Fruit fly (Drosophila melanogaster) whole organism, embryonic: ENCODE data around the gene CG15201.

Source experiments
- Abd-B ChIP-seq: fragments of 200-800 bp; sonication (Bioruptor generic); optimal IDR thresholded peaks from 2 replicates; lab custom pipeline; 2018; ENCODE audit warnings: missing biosample characterization, mild to moderate bottlenecking, missing genetic modification characterization, moderate library complexity
- CG1024 ChIP-seq: fragments of 200-800 bp; sonication (Bioruptor generic); IDR thresholded peaks from 2 replicates; pipeline ENCODE4 v1.3.6; 2022; ENCODE audit warnings: missing biosample characterization, missing genetic modification characterization
- CG10366 ChIP-seq: fragments of 200-800 bp; sonication (Bioruptor generic); IDR thresholded peaks from 2 replicates; pipeline ENCODE4 v1.3.6; 2022; ENCODE audit warnings: missing biosample characterization, missing genetic modification characterization
- CG10431 ChIP-seq: fragments of 200-800 bp; sonication (Bioruptor generic); optimal IDR thresholded peaks from 3 replicates; lab custom pipeline; 2018; ENCODE audit warnings: missing biosample characterization, mild to moderate bottlenecking, missing genetic modification characterization
- CG11723 ChIP-seq: fragments of 200-800 bp; sonication (Bioruptor generic); optimal IDR thresholded peaks from 2 replicates; lab custom pipeline; 2017; ENCODE audit warnings: missing biosample characterization, mild to moderate bottlenecking, missing genetic modification characterization
- CG14965 ChIP-seq: fragments of 200-800 bp; sonication (Bioruptor generic); optimal IDR thresholded peaks from 2 replicates; lab custom pipeline; 2016; ENCODE audit warnings: missing biosample characterization, missing genetic modification characterization, borderline replicate concordance
- CG15479 ChIP-seq: fragments of 200-800 bp; sonication (Bioruptor generic); optimal IDR thresholded peaks from 3 replicates; lab custom pipeline; 2019; ENCODE audit warnings: missing biosample characterization, mild to moderate bottlenecking, missing genetic modification characterization, moderate library complexity
- CG17802 ChIP-seq: fragments of 200-800 bp; sonication (Bioruptor generic); optimal IDR thresholded peaks from 2 replicates; lab custom pipeline; 2018; ENCODE audit warnings: missing biosample characterization, mild to moderate bottlenecking, missing genetic modification characterization, moderate library complexity
- CG2129 ChIP-seq: fragments of 200-800 bp; sonication (Bioruptor generic); IDR thresholded peaks from 2 replicates; pipeline ENCODE4 v1.3.6; 2022; ENCODE audit warnings: missing biosample characterization, missing genetic modification characterization; ENCODE audit not compliant: partially characterized antibody
- CG30431 ChIP-seq: fragments of 200-800 bp; sonication (Bioruptor generic); optimal IDR thresholded peaks from 2 replicates; lab custom pipeline; 2017; ENCODE audit warnings: missing biosample characterization, missing genetic modification characterization
- CG3065 ChIP-seq: fragments of 200-800 bp; sonication (Bioruptor generic); optimal IDR thresholded peaks from 2 replicates; lab custom pipeline; 2016; ENCODE audit warnings: missing biosample characterization, missing genetic modification characterization
- CG31388 ChIP-seq: fragments of 200-800 bp; sonication (Bioruptor generic); optimal IDR thresholded peaks from 2 replicates; lab custom pipeline; 2016; ENCODE audit warnings: missing biosample characterization, missing genetic modification characterization
- CG31441 ChIP-seq: fragments of 200-800 bp; sonication (Bioruptor generic); IDR thresholded peaks from 2 replicates; pipeline ENCODE4 v1.3.6; 2022; ENCODE audit warnings: missing biosample characterization, missing genetic modification characterization
- CG6254 ChIP-seq: fragments of 200-800 bp; sonication (Bioruptor generic); optimal IDR thresholded peaks from 3 replicates; lab custom pipeline; 2017; ENCODE audit warnings: mild to moderate bottlenecking, missing biosample characterization, missing genetic modification reagents, missing genetic modification characterization
- CG6272 ChIP-seq: fragments of 200-800 bp; sonication (Bioruptor generic); IDR thresholded peaks from 2 replicates; pipeline ENCODE4 v1.3.6; 2022; ENCODE audit warnings: missing biosample characterization, missing genetic modification characterization
- CG8359 ChIP-seq: fragments of 200-800 bp; sonication (Bioruptor generic); optimal IDR thresholded peaks from 2 replicates; lab custom pipeline; 2017; ENCODE audit warnings: missing biosample characterization, mild to moderate bottlenecking, missing genetic modification characterization, borderline replicate concordance
- CG9437 ChIP-seq: fragments of 200-800 bp; sonication (Bioruptor generic); optimal IDR thresholded peaks from 2 replicates; lab custom pipeline; 2018; ENCODE audit warnings: missing biosample characterization, mild to moderate bottlenecking, missing genetic modification characterization
- CG9609 ChIP-seq: fragments of 200-800 bp; sonication (Bioruptor generic); optimal IDR thresholded peaks from 3 replicates; lab custom pipeline; 2016; ENCODE audit warnings: missing biosample characterization, missing genetic modification characterization
- CG9727 ChIP-seq: fragments of 200-800 bp; sonication (Bioruptor generic); optimal IDR thresholded peaks from 3 replicates; lab custom pipeline; 2017; ENCODE audit warnings: missing biosample characterization, mild to moderate bottlenecking, missing genetic modification characterization
- CG9932 ChIP-seq: fragments of 200-800 bp; sonication (Bioruptor generic); IDR thresholded peaks from 2 replicates; pipeline ENCODE4 v1.3.6; 2022; ENCODE audit warnings: missing biosample characterization, missing genetic modification characterization
- CkIIα-i1 ChIP-seq: fragments of 200-800 bp; sonication (Bioruptor generic); IDR thresholded peaks from 2 replicates; pipeline ENCODE4 v1.3.6; 2022; ENCODE audit warnings: missing biosample characterization, missing genetic modification characterization
- Doc2 ChIP-seq: fragments of 200-800 bp; sonication (Bioruptor generic); IDR thresholded peaks from 2 replicates; pipeline ENCODE4 v1.3.6; 2022; ENCODE audit warnings: missing biosample characterization, missing genetic modification characterization
- Fer3 ChIP-seq: fragments of 200-800 bp; sonication (Bioruptor generic); optimal IDR thresholded peaks from 2 replicates; lab custom pipeline; 2018; ENCODE audit warnings: missing biosample characterization, mild to moderate bottlenecking, missing genetic modification characterization, moderate library complexity
- Hmr ChIP-seq: fragments of 200-800 bp; sonication (Bioruptor generic); optimal IDR thresholded peaks from 3 replicates; lab custom pipeline; 2017; ENCODE audit warnings: mild to moderate bottlenecking, missing biosample characterization, missing genetic modification reagents, missing genetic modification characterization
- Lhr ChIP-seq: fragments of 200-800 bp; sonication (Bioruptor generic); optimal IDR thresholded peaks from 3 replicates; lab custom pipeline; 2017; ENCODE audit warnings: mild to moderate bottlenecking, missing biosample characterization, missing genetic modification reagents, missing genetic modification characterization
- MESR4 ChIP-seq: fragments of 200-800 bp; sonication (Bioruptor generic); optimal IDR thresholded peaks from 2 replicates; lab custom pipeline; 2018; ENCODE audit warnings: missing biosample characterization, mild to moderate bottlenecking, missing genetic modification characterization, moderate library complexity
- Oaz ChIP-seq: fragments of 200-800 bp; sonication (Bioruptor generic); IDR thresholded peaks from 2 replicates; pipeline ENCODE4 v1.3.6; 2022; ENCODE audit warnings: missing biosample characterization, missing genetic modification characterization
- Taf1 ChIP-seq: fragments of 200-800 bp; sonication (Bioruptor generic); IDR thresholded peaks from 2 replicates; pipeline ENCODE4 v1.3.6; 2022; ENCODE audit warnings: missing biosample characterization, missing genetic modification characterization
- abd-A ChIP-seq: fragments of 200-800 bp; sonication (Bioruptor generic); optimal IDR thresholded peaks from 3 replicates; lab custom pipeline; 2019; ENCODE audit warnings: missing biosample characterization, mild to moderate bottlenecking, missing genetic modification characterization, moderate library complexity
- amos ChIP-seq: fragments of 200-800 bp; sonication (Bioruptor generic); IDR thresholded peaks from 2 replicates; pipeline ENCODE4 v1.3.6; 2022; ENCODE audit warnings: missing biosample characterization, missing genetic modification characterization; ENCODE audit not compliant: partially characterized antibody
- cad ChIP-seq: fragments of >200 bp; optimal IDR thresholded peaks from 2 replicates; lab custom pipeline; 2017; ENCODE audit warnings: missing biosample characterization, missing genetic modification characterization
- ci ChIP-seq: fragments of 200-800 bp; sonication (Bioruptor generic); IDR thresholded peaks from 3 replicates; pipeline ENCODE4 v1.3.6; 2022; ENCODE audit warnings: missing biosample characterization, missing genetic modification characterization
- croc ChIP-seq: fragments of 200-800 bp; sonication (Bioruptor generic); conservative IDR thresholded peaks from 3 replicates; pipeline ENCODE4 v1.3.6; 2022; ENCODE audit warnings: missing biosample characterization, missing genetic modification characterization
- da ChIP-seq: fragments of 200-800 bp; sonication (Bioruptor generic); optimal IDR thresholded peaks from 2 replicates; lab custom pipeline; 2016; ENCODE audit warnings: missing biosample characterization, missing genetic modification characterization
- ems ChIP-seq: fragments of 200-800 bp; sonication (Bioruptor generic); optimal IDR thresholded peaks from 3 replicates; lab custom pipeline; 2016; ENCODE audit warnings: missing biosample characterization, missing genetic modification characterization
- en ChIP-seq: fragments of 200-800 bp; sonication (Bioruptor generic); optimal IDR thresholded peaks from 2 replicates; lab custom pipeline; 2016; ENCODE audit warnings: missing biosample characterization, missing genetic modification characterization
- esg ChIP-seq: fragments of 200-800 bp; sonication (Bioruptor generic); conservative IDR thresholded peaks from 2 replicates; pipeline ENCODE4 v1.3.6; 2022; ENCODE audit warnings: missing biosample characterization, missing genetic modification characterization
- exex ChIP-seq: fragments of 200-800 bp; sonication (Bioruptor generic); optimal IDR thresholded peaks from 4 replicates; lab custom pipeline; 2018; ENCODE audit warnings: missing biosample characterization, mild to moderate bottlenecking, missing genetic modification characterization, moderate library complexity
- ftz-f1 ChIP-seq: fragments of 200-800 bp; sonication (Bioruptor generic); optimal IDR thresholded peaks from 2 replicates; lab custom pipeline; 2016; ENCODE audit warnings: missing biosample characterization, missing genetic modification characterization
- fu2 ChIP-seq: fragments of 200-800 bp; sonication (Bioruptor generic); optimal IDR thresholded peaks from 2 replicates; lab custom pipeline; 2016; ENCODE audit warnings: missing biosample characterization, missing genetic modification characterization
- gcm ChIP-seq: fragments of 200-800 bp; sonication (Bioruptor generic); optimal IDR thresholded peaks from 2 replicates; lab custom pipeline; 2019; ENCODE audit warnings: missing biosample characterization, mild to moderate bottlenecking, missing genetic modification characterization, moderate library complexity
- h ChIP-seq: fragments of >200 bp; optimal IDR thresholded peaks from 2 replicates; lab custom pipeline; 2017
- hb ChIP-seq: fragments of 200-800 bp; sonication (Bioruptor generic); IDR thresholded peaks from 3 replicates; pipeline ENCODE4 v1.3.6; 2022; ENCODE audit warnings: missing biosample characterization, missing genetic modification characterization; ENCODE audit not compliant: partially characterized antibody
- hth ChIP-seq: fragments of >200 bp; optimal IDR thresholded peaks from 2 replicates; lab custom pipeline; 2017; ENCODE audit warnings: inconsistent platforms
- kni ChIP-seq: fragments of 200-800 bp; sonication (Bioruptor generic); optimal IDR thresholded peaks from 3 replicates; lab custom pipeline; 2017; ENCODE audit warnings: mild to moderate bottlenecking, missing biosample characterization, missing genetic modification reagents, missing genetic modification characterization
- tgo ChIP-seq: fragments of 200-800 bp; sonication (Bioruptor generic); IDR thresholded peaks from 3 replicates; pipeline ENCODE4 v1.3.6; 2022; ENCODE audit warnings: missing biosample characterization, missing genetic modification characterization
- ttk ChIP-seq: fragments of 200-800 bp; sonication (Bioruptor generic); IDR thresholded peaks from 2 replicates; pipeline ENCODE4 v2.1.2; 2022; ENCODE audit warnings: missing biosample characterization, missing genetic modification characterization
- tup ChIP-seq: fragments of 200-800 bp; sonication (Bioruptor generic); optimal IDR thresholded peaks from 2 replicates; lab custom pipeline; 2016; ENCODE audit warnings: missing biosample characterization, mild to moderate bottlenecking, missing genetic modification characterization, moderate library complexity
- wek ChIP-seq: fragments of 200-800 bp; sonication (Bioruptor generic); optimal IDR thresholded peaks from 3 replicates; lab custom pipeline; 2018; ENCODE audit warnings: missing biosample characterization, mild to moderate bottlenecking, missing genetic modification characterization, moderate library complexity
- zf30C ChIP-seq: fragments of 200-800 bp; sonication (Bioruptor generic); optimal IDR thresholded peaks from 3 replicates; lab custom pipeline; 2018; ENCODE audit warnings: missing biosample characterization, mild to moderate bottlenecking, missing genetic modification characterization
- zfh1 ChIP-seq: fragments of 200-800 bp; sonication (Bioruptor generic); IDR thresholded peaks from 3 replicates; pipeline ENCODE4 v1.3.6; 2022; ENCODE audit warnings: missing biosample characterization, missing genetic modification characterization

The CG15201 gene

DNA sequence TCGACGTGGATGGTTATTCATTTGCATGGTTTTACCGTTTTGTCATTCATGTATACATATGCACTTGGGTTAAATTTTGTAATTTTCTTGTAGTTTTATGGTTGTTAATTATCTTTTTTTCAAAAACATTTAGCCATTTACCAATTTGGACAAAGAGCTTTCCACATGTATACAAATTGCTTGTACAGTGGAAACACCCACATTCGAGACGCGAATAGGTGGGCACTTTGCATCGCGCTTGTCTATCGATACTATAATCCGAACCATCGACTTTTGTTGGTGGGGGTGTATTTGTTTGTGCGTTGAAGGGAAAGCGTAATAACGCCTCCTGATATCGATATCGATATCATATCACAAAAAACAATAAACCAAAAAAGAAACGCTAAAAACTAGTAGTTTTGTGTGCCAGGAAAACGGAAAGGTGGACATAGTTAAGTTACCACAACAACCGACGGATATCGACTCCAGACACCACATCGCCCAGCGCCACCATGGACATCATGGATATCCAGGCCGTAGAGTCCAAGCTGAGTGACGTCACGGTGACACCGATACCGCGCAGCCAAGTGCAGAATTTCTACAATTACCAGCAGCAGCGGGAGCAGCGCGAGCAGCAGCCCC is 6.2 kb upstream of the CG15201 start, which contains the start of gene CDK2AP1 (continued):
- peak; percentile 88 for TF ChIP-seq MESR4 (GFP tag; lab: Kevin White, UChicago)
- TF ChIP-seq amos, result peak; percentile 80
- no peak for TF ChIP-seq ftz-f1 (GFP tag; lab: Kevin White, UChicago)
- no peak for TF ChIP-seq ci (GFP tag; lab: Robert Waterston, UW)
- no peak for TF ChIP-seq CG6254 (GFP tag; lab: Kevin White, UChicago)
- TF ChIP-seq CG17802, result peak; percentile 86
- no peak for TF ChIP-seq cad
- TF ChIP-seq Doc2 (GFP tag; lab: Robert Waterston, UW), result no peak
- no peak for TF ChIP-seq exex
- no peak for TF ChIP-seq CG10431 (GFP tag; lab: Kevin White, UChicago)
- TF ChIP-seq esg (GFP tag; lab: Robert Waterston, UW), result 0 out of 2 replicates have a peak, but pooled peaks have one; percentile 24
- peak; percentile 27; the same call in 1 of the 2 replicates for TF ChIP-seq CG2129 (GFP tag; lab: Robert Waterston, UW)
- peak; percentile 3 for TF ChIP-seq Lhr (GFP tag; lab: Kevin White, UChicago)
- TF ChIP-seq Oaz, result no peak
- TF ChIP-seq CG11723 (GFP tag; lab: Kevin White, UChicago), result no peak
- TF ChIP-seq CG1024, result peak; percentile 78
- TF ChIP-seq CG10366 (GFP tag; lab: Robert Waterston, UW), result no peak
- TF ChIP-seq h (lab: Kevin White, UChicago), result no peak
- TF ChIP-seq CG15479, result no peak
- TF ChIP-seq CG8359 (GFP tag; lab: Kevin White, UChicago), result no peak
- no peak for TF ChIP-seq ems (GFP tag; lab: Kevin White, UChicago)
- no peak for TF ChIP-seq CkIIα-i1 (GFP tag; lab: Robert Waterston, UW)
- TF ChIP-seq Abd-B (GFP tag; lab: Kevin White, UChicago), result peak; percentile 35
- peak; percentile 84 for TF ChIP-seq hb (GFP tag; lab: Robert Waterston, UW)
- TF ChIP-seq tgo (GFP tag; lab: Robert Waterston, UW), result no peak
- no peak for TF ChIP-seq CG31388 (GFP tag; lab: Kevin White, UChicago)
- no peak for TF ChIP-seq da (GFP tag; lab: Kevin White, UChicago)
- no peak for TF ChIP-seq CG6272
- TF ChIP-seq ttk (GFP tag; lab: Robert Waterston, UW), result no peak
- no peak for TF ChIP-seq CG3065
- peak; percentile 1 for TF ChIP-seq CG9609 (GFP tag; lab: Kevin White, UChicago)
- peak; percentile 26 for TF ChIP-seq fu2 (GFP tag; lab: Kevin White, UChicago)
- TF ChIP-seq wek (GFP tag; lab: Kevin White, UChicago), result no peak
- TF ChIP-seq Hmr (GFP tag; lab: Kevin White, UChicago), result peak; percentile 10
- TF ChIP-seq tup (GFP tag; lab: Kevin White, UChicago), result no peak
- no peak for TF ChIP-seq zfh1 (GFP tag; lab: Robert Waterston, UW)
- no peak for TF ChIP-seq croc (GFP tag; lab: Robert Waterston, UW)
- TF ChIP-seq gcm (GFP tag; lab: Kevin White, UChicago), result no peak
- TF ChIP-seq CG9727 (GFP tag; lab: Kevin White, UChicago), result no peak
- peak; percentile 55; the same call in 1 of the 2 replicates for TF ChIP-seq CG9932 (GFP tag; lab: Robert Waterston, UW)
- no peak for TF ChIP-seq CG9437 (GFP tag; lab: Kevin White, UChicago)
- no peak for TF ChIP-seq hth (lab: Kevin White, UChicago)
- no peak for TF ChIP-seq Taf1 (GFP tag; lab: Robert Waterston, UW)
- TF ChIP-seq zf30C (GFP tag; lab: Kevin White, UChicago), result no peak
- TF ChIP-seq abd-A, result no peak
- TF ChIP-seq CG14965 (GFP tag; lab: Kevin White, UChicago), result no peak
- TF ChIP-seq CG30431 (GFP tag; lab: Kevin White, UChicago), result peak; percentile 22
- TF ChIP-seq kni (GFP tag; lab: Kevin White, UChicago), result no peak
- no peak for TF ChIP-seq en (GFP tag; lab: Kevin White, UChicago)
- TF ChIP-seq CG31441 (GFP tag; lab: Robert Waterston, UW), result no peak
- no peak for TF ChIP-seq Fer3
